Worm (Caenorhabditis elegans): ENCODE data around the gene tebp-2.

The tebp-2 gene

ce11 chrIV:5580588-5581308 is 39.3 kb downstream of the tebp-2 start:
- TF ChIP-seq mep-1 (tag; optimal IDR thresholded peaks at IDR 0.05) (peak; percentile 22), zag-1 (tag; optimal IDR thresholded peaks at IDR 0.05) (no peak), fkh-8 (tag; optimal IDR thresholded peaks at IDR 0.05) (peak; percentile 85), ztf-11 (tag; optimal IDR thresholded peaks at IDR 0.05) (no peak), fos-1 (tag; optimal IDR thresholded peaks at IDR 0.05) (no peak), nhr-47 (tag; optimal IDR thresholded peaks at IDR 0.05) (peak; percentile 48), tbx-2 (tag; optimal IDR thresholded peaks at IDR 0.05) (no peak), dsc-1 (tag; optimal IDR thresholded peaks at IDR 0.05) (peak; percentile 71), C34B4.2 (tag; optimal IDR thresholded peaks at IDR 0.05) (no peak), ceh-63 (GFP tag; optimal IDR thresholded peaks at IDR 0.05) (no peak), nhr-71 (tag; optimal IDR thresholded peaks at IDR 0.05) (peak; percentile 64), hlh-4 (tag; optimal IDR thresholded peaks at IDR 0.05) (peak; percentile 78)

ce11 chrIV:5582267-5582666 is 40.8 kb downstream of the tebp-2 start:
- peak; percentile 83 for TF ChIP-seq fkh-8 (tag; optimal IDR thresholded peaks at IDR 0.05)
- no peak for TF ChIP-seq ces-1 (GFP tag; optimal IDR thresholded peaks at IDR 0.05)
- peak; percentile 46 for TF ChIP-seq snu-23 (GFP tag; optimal IDR thresholded peaks at IDR 0.05)
- no peak for TF ChIP-seq ceh-82 (tag; optimal IDR thresholded peaks at IDR 0.05)
- TF ChIP-seq ceh-88 (GFP tag; IDR thresholded peaks at IDR 0.05), result no peak
- TF ChIP-seq dsc-1 (tag; optimal IDR thresholded peaks at IDR 0.05), result no peak
- TF ChIP-seq nhr-47 (tag; optimal IDR thresholded peaks at IDR 0.05), result peak; percentile 29
- TF ChIP-seq skn-1 (tag; optimal IDR thresholded peaks at IDR 0.05), result no peak
- TF ChIP-seq mab-9 (GFP tag; IDR thresholded peaks at IDR 0.05), result no peak
- TF ChIP-seq irx-1 (tag; optimal IDR thresholded peaks at IDR 0.05), result no peak
- no peak for TF ChIP-seq snpc-4 (tag; optimal IDR thresholded peaks at IDR 0.05)
- TF ChIP-seq efl-1 (optimal IDR thresholded peaks at IDR 0.05), result peak in 1 of 2 experiments; percentile 7
- TF ChIP-seq efl-1 (GFP tag; optimal IDR thresholded peaks at IDR 0.05 in 1 of 2), result no peak
- TF ChIP-seq lin-35 (GFP tag; optimal IDR thresholded peaks at IDR 0.05), result peak; percentile 2 to 41
- no peak for TF ChIP-seq nhr-11 (tag; optimal IDR thresholded peaks at IDR 0.05)
- no peak for TF ChIP-seq Y116A8C.19 (tag; optimal IDR thresholded peaks at IDR 0.05; ENCODE audit: borderline replicate concordance)
- TF ChIP-seq nhr-76 (tag; optimal IDR thresholded peaks at IDR 0.05), result no peak
- TF ChIP-seq C16A3.4 (tag; optimal IDR thresholded peaks at IDR 0.05), result no peak
- TF ChIP-seq ceh-8 (GFP tag; optimal IDR thresholded peaks at IDR 0.05), result peak; percentile 13
- peak in 1 of 6 experiments; percentile 8 for TF ChIP-seq elt-3 (tag; optimal IDR thresholded peaks at IDR 0.05)
- no peak for TF ChIP-seq mef-2 (tag; optimal IDR thresholded peaks at IDR 0.05)
- no peak for TF ChIP-seq xbp-1 (tag; optimal IDR thresholded peaks at IDR 0.05)
- no peak for TF ChIP-seq fkh-4 (tag; optimal IDR thresholded peaks at IDR 0.05; ENCODE audit: borderline replicate concordance)
- TF ChIP-seq unc-86 (tag; optimal IDR thresholded peaks at IDR 0.05), result peak; percentile 17
- TF ChIP-seq C34B4.2 (tag; optimal IDR thresholded peaks at IDR 0.05), result no peak
- TF ChIP-seq jun-1 (tag; optimal IDR thresholded peaks at IDR 0.05), result peak; percentile 10
- TF ChIP-seq hpl-2 (GFP tag; optimal IDR thresholded peaks at IDR 0.05), result no peak
- TF ChIP-seq nhr-90 (tag; optimal IDR thresholded peaks at IDR 0.05; ENCODE audit: poor library complexity), result no peak
- no peak for TF ChIP-seq egl-27 (tag; optimal IDR thresholded peaks at IDR 0.05)
- no peak for TF ChIP-seq pax-3 (tag; optimal IDR thresholded peaks at IDR 0.05)
- no peak for TF ChIP-seq lin-39 (tag; optimal IDR thresholded peaks at IDR 0.05)
- no peak for TF ChIP-seq ceh-90 (tag; optimal IDR thresholded peaks at IDR 0.05)
- TF ChIP-seq tlp-1 (tag; optimal IDR thresholded peaks at IDR 0.05), result no peak
- no peak for TF ChIP-seq pag-3 (tag; optimal IDR thresholded peaks at IDR 0.05; ENCODE audit: borderline replicate concordance, insufficient read depth)
- TF ChIP-seq swsn-7 (tag; optimal IDR thresholded peaks at IDR 0.05), result no peak
- TF ChIP-seq zip-4 (GFP tag; optimal IDR thresholded peaks at IDR 0.05), result no peak
- no peak for TF ChIP-seq isw-1 (GFP tag; IDR thresholded peaks at IDR 0.05)
- no peak for TF ChIP-seq aha-1 (tag; optimal IDR thresholded peaks at IDR 0.05)
- peak in 1 of 2 experiments; percentile 54 for TF ChIP-seq mdl-1 (tag; optimal IDR thresholded peaks at IDR 0.05)
- TF ChIP-seq egl-13 (tag; optimal IDR thresholded peaks at IDR 0.05), result no peak
- TF ChIP-seq tbx-2 (tag; optimal IDR thresholded peaks at IDR 0.05), result no peak
- TF ChIP-seq F16B12.6 (tag; optimal IDR thresholded peaks at IDR 0.05), result no peak
- TF ChIP-seq lsy-2 (tag; optimal IDR thresholded peaks at IDR 0.05), result peak in 1 of 2 experiments; percentile 46
